Fruit fly (Drosophila melanogaster): ENCODE measurements around the gene CG42709.
A peak's percentile ranks its signal among the peaks of the same experiment; 100 is the strongest.

Gene CG42709

dm6 chr3L:12749567-12750535, 40.1 kb upstream of the CG42709 start, which contains the start of the genes Klc and CG10984 (continued):
- TF ChIP-seq CG31388 (GFP tag; optimal IDR thresholded peaks at IDR 0.05) (no peak), CG5953 (GFP tag; IDR thresholded peaks at IDR 0.05) (no peak), CG5245 (GFP tag; optimal IDR thresholded peaks at IDR 0.05) (peak; percentile 12), CG16779 (GFP tag; IDR thresholded peaks at IDR 0.05) (peak; percentile 69; the same call in 1 of the 2 replicates), CG10267 (tag; optimal IDR thresholded peaks at IDR 0.05) (peak; percentile 42), CG3163 (GFP tag; optimal IDR thresholded peaks at IDR 0.05) (peak; percentile 17), CG3065 (GFP tag; optimal IDR thresholded peaks at IDR 0.05) (no peak), CG12236 (GFP tag; optimal IDR thresholded peaks at IDR 0.05) (peak; percentile 19), sens (GFP tag) (peak; percentile 91), wor (GFP tag; IDR thresholded peaks at IDR 0.05) (no peak), CG12391 (tag; optimal IDR thresholded peaks at IDR 0.05) (peak; percentile 57), her (GFP tag; optimal IDR thresholded peaks at IDR 0.05) (peak; percentile 53), zen (tag; optimal IDR thresholded peaks at IDR 0.05) (no peak), CG17829 (tag; optimal IDR thresholded peaks at IDR 0.05) (peak; percentile 43), CG31441 (GFP tag; IDR thresholded peaks at IDR 0.05) (no peak; the same call in 1 of the 2 replicates), CG18011 (GFP tag; optimal IDR thresholded peaks at IDR 0.05) (peak; percentile 36), Trl (optimal IDR thresholded peaks at IDR 0.05) (no peak), Trl (GFP tag; optimal IDR thresholded peaks at IDR 0.05) (peak; percentile 74), CG2129 (GFP tag; IDR thresholded peaks at IDR 0.05; ENCODE audit: partially characterized antibody) (no peak), aop (GFP tag; IDR thresholded peaks at IDR 0.05) (no peak), mld (GFP tag; IDR thresholded peaks at IDR 0.05; ENCODE audit: partially characterized antibody) (no peak), CG8359 (GFP tag; optimal IDR thresholded peaks at IDR 0.05; ENCODE audit: borderline replicate concordance) (no peak), BtbVII (GFP tag; optimal IDR thresholded peaks at IDR 0.05) (peak; percentile 50), CkIIα-i1 (GFP tag; IDR thresholded peaks at IDR 0.05) (no peak), CG17328 (GFP tag; IDR thresholded peaks at IDR 0.05) (peak; percentile 60), toy (GFP tag; IDR thresholded peaks at IDR 0.05) (no peak), CG18262 (tag; optimal IDR thresholded peaks at IDR 0.05) (peak; percentile 65), dysf (GFP tag; IDR thresholded peaks at IDR 0.05) (peak; percentile 81; the same call in 2 of the 3 replicates), Nf-YA (GFP tag; IDR thresholded peaks at IDR 0.05) (0 out of 2 replicates have a peak, but pooled peaks have one; percentile 59), CG13424 (tag; optimal IDR thresholded peaks at IDR 0.05) (peak; percentile 29), vfl (GFP tag; optimal IDR thresholded peaks at IDR 0.05) (peak; percentile 35), CG13287 (GFP tag; IDR thresholded peaks at IDR 0.05; ENCODE audit: partially characterized antibody) (no peak), slbo (GFP tag; IDR thresholded peaks at IDR 0.05) (no peak; the same call in 1 of the 2 replicates), MESR4 (GFP tag; optimal IDR thresholded peaks at IDR 0.05) (peak; percentile 89), Dip3 (GFP tag; optimal IDR thresholded peaks at IDR 0.05) (peak; percentile 51), D19A (tag; optimal IDR thresholded peaks at IDR 0.05) (peak; percentile 69), CG34422 (GFP tag; IDR thresholded peaks at IDR 0.05) (peak; percentile 87; the same call in 2 of the 3 replicates), CG12659 (GFP tag; optimal IDR thresholded peaks at IDR 0.05) (peak; percentile 63), Dad (GFP tag; optimal IDR thresholded peaks at IDR 0.05) (peak; percentile 44), repo (GFP tag; optimal IDR thresholded peaks at IDR 0.05) (peak; percentile 34), ERR (GFP tag; optimal IDR thresholded peaks at IDR 0.05) (no peak), CG13624 (GFP tag; optimal IDR thresholded peaks at IDR 0.05) (peak; percentile 53), CG6854 (GFP tag; optimal IDR thresholded peaks at IDR 0.05) (no peak), CG4854 (GFP tag; optimal IDR thresholded peaks at IDR 0.05) (peak; percentile 41), Xrp1 (GFP tag; IDR thresholded peaks at IDR 0.05) (peak; percentile 59), peb (GFP tag; IDR thresholded peaks at IDR 0.05) (0 out of 2 replicates have a peak, but pooled peaks have one; percentile 14), dan (GFP tag; IDR thresholded peaks at IDR 0.05) (no peak), sima (GFP tag; optimal IDR thresholded peaks at IDR 0.05) (peak; percentile 13), hkb (optimal IDR thresholded peaks at IDR 0.05) (no peak), hkb (GFP tag; IDR thresholded peaks at IDR 0.05) (peak; percentile 80)
